Worm (Caenorhabditis elegans): ENCODE data around the gene osg-1.
A peak's percentile ranks its signal among the peaks of the same experiment; 100 is the strongest.

The osg-1 gene

DNA sequence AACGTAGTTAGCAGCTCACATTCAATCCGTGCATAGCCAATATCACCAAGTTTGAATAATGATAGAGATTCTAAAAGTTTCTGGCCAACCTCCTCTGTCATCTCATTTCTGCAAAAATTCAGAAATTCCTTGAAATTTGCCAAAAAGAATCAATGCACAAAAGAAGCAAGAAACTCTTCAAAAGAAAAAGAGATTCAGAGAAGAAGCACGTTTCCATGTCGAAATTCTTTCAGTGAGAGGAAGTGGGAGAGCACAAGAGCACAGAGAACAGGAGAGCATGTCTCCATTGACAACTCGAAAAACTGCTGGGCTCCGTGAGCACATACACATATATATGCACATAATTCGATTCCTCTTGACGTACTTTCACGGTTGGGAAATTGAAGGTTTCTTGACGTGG, 30.1 kb downstream of the osg-1 start, which contains the start of gene nekl-4:
Gene nekl-4 (minus strand): TSS at position 101 of the 400 bp plus-strand sequence.
- no peak for TF ChIP-seq daf-12 (tag; optimal IDR thresholded peaks at IDR 0.05)
- TF ChIP-seq nhr-67 (tag; optimal IDR thresholded peaks at IDR 0.05) = no peak
- TF ChIP-seq elt-3 (tag; optimal IDR thresholded peaks at IDR 0.05) = no peak
- TF ChIP-seq ceh-82 (tag; optimal IDR thresholded peaks at IDR 0.05) = no peak
- TF ChIP-seq tbx-2 (tag; optimal IDR thresholded peaks at IDR 0.05) = no peak
- no peak for TF ChIP-seq fkh-2 (tag; optimal IDR thresholded peaks at IDR 0.05)
- no peak for TF ChIP-seq nhr-237 (tag; optimal IDR thresholded peaks at IDR 0.05)
- no peak for TF ChIP-seq ceh-16 (tag; optimal IDR thresholded peaks at IDR 0.05)
- TF ChIP-seq ztf-11 (tag; optimal IDR thresholded peaks at IDR 0.05) = no peak

DNA sequence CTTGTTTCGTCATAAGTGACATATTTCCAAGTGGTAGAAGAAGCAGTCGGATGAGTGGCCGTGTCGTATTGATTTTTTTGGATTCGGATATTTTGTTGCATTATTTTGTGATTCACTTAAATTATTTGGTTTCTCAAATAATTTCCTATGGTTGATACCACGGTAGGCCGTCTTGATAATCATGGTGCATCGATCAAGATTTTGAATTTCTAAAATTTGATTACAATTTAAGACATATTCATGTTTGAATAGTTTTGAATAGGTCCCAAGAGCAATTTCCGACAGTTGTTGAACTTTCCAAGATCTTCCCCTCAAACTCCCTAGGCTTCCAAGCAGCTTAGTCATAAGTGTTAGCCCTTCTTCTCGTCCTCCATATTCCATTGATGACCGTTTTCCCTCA, 34.6 kb downstream of the osg-1 start, which contains the start of gene D1044.4:
Gene D1044.4 (minus strand): TSS at position 101 of the 400 bp plus-strand sequence.
- TF ChIP-seq sea-2 (GFP tag; optimal IDR thresholded peaks at IDR 0.05) (no peak), fos-1 (tag; optimal IDR thresholded peaks at IDR 0.05) (no peak), hmg-11 (tag; optimal IDR thresholded peaks at IDR 0.05) (no peak), R02D3.7 (tag; optimal IDR thresholded peaks at IDR 0.05) (no peak), fkh-10 (GFP tag; optimal IDR thresholded peaks at IDR 0.05) (no peak), nhr-67 (tag; optimal IDR thresholded peaks at IDR 0.05) (no peak), elt-2 (tag; optimal IDR thresholded peaks at IDR 0.05) (no peak), nhr-12 (tag; optimal IDR thresholded peaks at IDR 0.05) (no peak)

DNA sequence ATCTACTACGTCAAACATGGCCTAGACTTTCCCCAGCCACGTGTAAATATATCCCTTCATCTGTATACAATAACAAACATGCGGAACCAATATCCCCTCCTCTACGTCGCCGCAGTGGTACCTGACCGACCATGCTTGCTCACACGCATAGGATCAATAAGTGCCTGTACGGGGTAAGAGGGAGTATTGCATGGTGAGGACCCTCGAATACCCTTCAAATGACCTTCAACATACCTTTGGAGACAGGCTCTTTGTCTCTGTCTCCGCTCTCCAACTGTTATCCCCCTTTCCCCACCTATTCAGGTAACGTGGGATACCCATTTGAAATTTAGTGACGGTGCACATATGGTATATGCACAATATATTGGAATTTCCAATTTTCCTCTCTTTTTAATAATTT, 38.6 kb downstream of the osg-1 start, which contains the start of gene dex-1:
Gene dex-1 (plus strand): TSS at position 132 of the 400 bp plus-strand sequence.
- TF ChIP-seq skn-1 (tag; optimal IDR thresholded peaks at IDR 0.05) (no peak), nhr-28 (tag; optimal IDR thresholded peaks at IDR 0.05) (no peak), hmg-11 (tag; optimal IDR thresholded peaks at IDR 0.05) (no peak), pqm-1 (tag; optimal IDR thresholded peaks at IDR 0.05) (no peak), eor-1 (tag; optimal IDR thresholded peaks at IDR 0.05) (no peak), fos-1 (tag; optimal IDR thresholded peaks at IDR 0.05) (no peak), snpc-4 (tag; optimal IDR thresholded peaks at IDR 0.05) (no peak), ZK546.5 (tag; optimal IDR thresholded peaks at IDR 0.05) (no peak), egl-5 (tag; optimal IDR thresholded peaks at IDR 0.05) (no peak), mdl-1 (tag; optimal IDR thresholded peaks at IDR 0.05) (no peak), lin-39 (tag; optimal IDR thresholded peaks at IDR 0.05) (no peak), nhr-43 (tag; optimal IDR thresholded peaks at IDR 0.05; ENCODE audit: poor library complexity, severe bottlenecking) (no peak), zag-1 (tag; optimal IDR thresholded peaks at IDR 0.05) (no peak), ceh-16 (tag; optimal IDR thresholded peaks at IDR 0.05) (no peak), ztf-4 (tag; optimal IDR thresholded peaks at IDR 0.05) (no peak), elt-2 (tag; optimal IDR thresholded peaks at IDR 0.05) (no peak), nhr-76 (tag; optimal IDR thresholded peaks at IDR 0.05) (no peak), aly-2 (tag; optimal IDR thresholded peaks at IDR 0.05) (no peak), tbx-2 (tag; optimal IDR thresholded peaks at IDR 0.05) (no peak)

DNA sequence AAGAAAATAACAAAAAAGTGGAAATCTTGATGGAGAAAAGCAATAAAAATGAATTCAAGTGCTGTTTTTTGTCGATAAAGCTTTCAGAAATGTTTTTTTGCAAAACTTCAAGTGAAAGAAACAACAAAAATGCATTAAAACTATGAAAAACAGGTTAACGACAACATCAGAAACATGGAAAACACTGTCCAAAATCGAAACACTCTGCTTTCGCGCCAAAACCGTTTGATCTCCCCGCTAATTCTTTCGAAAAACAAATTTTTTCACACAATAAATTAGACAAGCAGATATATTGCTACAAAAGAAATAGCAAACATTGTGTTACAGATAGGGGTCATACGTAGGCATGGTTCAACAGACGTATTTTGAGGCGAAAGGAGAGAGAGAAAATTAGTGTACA, 54.4 kb downstream of the osg-1 start:
- TF ChIP-seq nhr-25 (tag; optimal IDR thresholded peaks at IDR 0.05) (peak; percentile 37), pha-4 (tag; optimal IDR thresholded peaks at IDR 0.05) (no peak), hmg-11 (tag; optimal IDR thresholded peaks at IDR 0.05) (peak; percentile 26)

DNA sequence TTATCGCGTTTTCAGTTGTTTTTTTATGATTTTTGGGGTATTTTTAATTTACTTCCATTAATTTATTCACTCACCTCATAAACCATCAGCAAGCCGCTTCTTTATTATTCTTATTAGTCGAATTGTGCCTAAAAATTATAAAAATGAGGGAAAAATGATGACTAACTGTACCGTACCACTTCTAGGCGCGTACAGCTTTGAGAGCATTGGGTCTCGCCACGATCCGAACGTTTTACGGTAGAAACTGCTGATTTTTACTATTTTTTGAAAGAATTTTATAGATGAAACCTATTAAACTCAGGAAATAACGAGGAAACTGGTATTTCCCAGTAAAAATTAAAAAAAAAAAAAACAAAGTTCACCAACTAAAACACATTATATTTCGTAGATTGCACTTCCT, 55.7 kb downstream of the osg-1 start, which contains the start of gene D1044.6:
Gene D1044.6 (minus strand): TSS at position 128 of the 400 bp plus-strand sequence.
- no peak for TF ChIP-seq ceh-9 (tag; optimal IDR thresholded peaks at IDR 0.05)

DNA sequence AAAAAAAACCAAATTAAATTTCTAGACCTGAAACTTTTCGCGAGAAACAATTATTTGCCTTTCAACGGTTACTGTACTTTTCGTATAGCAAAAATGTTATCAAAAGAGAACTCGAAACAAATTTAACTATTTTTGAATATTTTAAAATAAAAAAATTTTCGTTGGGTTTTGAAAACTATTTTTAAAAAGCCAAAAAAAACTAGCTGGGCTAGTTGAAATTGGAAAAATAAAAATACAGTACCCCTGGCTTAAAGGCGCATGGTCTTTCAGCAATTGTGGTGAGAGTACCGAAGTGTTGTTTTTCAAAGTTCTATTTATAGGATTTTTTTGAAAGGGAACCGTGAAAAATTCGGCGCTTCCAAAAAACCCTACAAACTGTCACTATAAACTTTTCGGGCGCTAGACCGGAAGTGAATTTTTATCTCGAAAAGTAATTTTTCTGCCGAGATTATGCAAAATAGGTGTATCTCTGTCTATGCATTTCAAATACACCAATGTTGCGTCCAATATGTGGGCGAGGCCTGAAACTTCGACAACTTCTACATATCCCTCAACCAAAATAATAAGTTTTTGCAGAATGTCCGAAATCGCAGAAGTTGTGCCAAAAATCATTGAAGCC, 56.5 kb downstream of the osg-1 start, which contains the start of gene D1044.1:
Gene D1044.1 (plus strand): TSS at position 569 of the 619 bp plus-strand sequence.
- TF ChIP-seq tbx-2 (tag; optimal IDR thresholded peaks at IDR 0.05) (no peak), nfya-1 (tag; optimal IDR thresholded peaks at IDR 0.05; ENCODE audit: insufficient read depth) (no peak), nhr-11 (tag; optimal IDR thresholded peaks at IDR 0.05) (no peak), fos-1 (tag; optimal IDR thresholded peaks at IDR 0.05) (no peak), zag-1 (tag; optimal IDR thresholded peaks at IDR 0.05) (no peak), lsy-12 (tag; optimal IDR thresholded peaks at IDR 0.05) (no peak), daf-12 (tag; optimal IDR thresholded peaks at IDR 0.05) (no peak), egl-5 (tag; optimal IDR thresholded peaks at IDR 0.05) (no peak), ztf-4 (tag; optimal IDR thresholded peaks at IDR 0.05) (no peak), sea-2 (GFP tag; optimal IDR thresholded peaks at IDR 0.05) (no peak), ZK546.5 (tag; optimal IDR thresholded peaks at IDR 0.05) (no peak), unc-62 (GFP tag; optimal IDR thresholded peaks at IDR 0.05) (no peak), nhr-67 (tag; optimal IDR thresholded peaks at IDR 0.05) (no peak), nhr-43 (tag; optimal IDR thresholded peaks at IDR 0.05; ENCODE audit: poor library complexity, severe bottlenecking) (no peak), elt-3 (tag; optimal IDR thresholded peaks at IDR 0.05) (no peak), unc-39 (tag; optimal IDR thresholded peaks at IDR 0.05) (no peak), mdl-1 (tag; optimal IDR thresholded peaks at IDR 0.05) (no peak), nhr-23 (tag; optimal IDR thresholded peaks at IDR 0.05) (no peak), nhr-76 (tag; optimal IDR thresholded peaks at IDR 0.05) (no peak)

Measured in whole organism, L3 larva.